Worm (Caenorhabditis elegans) whole organism, L3 larva: ENCODE results near the gene C16C10.9.

Source experiments
- ceh-28 ChIP-seq: fragments of 150-350 bp; optimal IDR thresholded peaks from 2 replicates; lab custom pipeline; 2014; ENCODE audit warnings: missing biosample characterization, missing genetic modification reagents, missing genetic modification characterization
- nhr-25 ChIP-seq: sonication (generic microtip); optimal IDR thresholded peaks from 2 replicates; lab custom pipeline; 2017; ENCODE audit warnings: missing biosample characterization, missing genetic modification characterization
- unc-62 ChIP-seq: fragments of 150-350 bp; sonication (generic microtip); optimal IDR thresholded peaks from 4 replicates; lab custom pipeline; 2014; ENCODE audit warnings: missing biosample characterization, missing genetic modification reagents, missing genetic modification characterization

DNA sequence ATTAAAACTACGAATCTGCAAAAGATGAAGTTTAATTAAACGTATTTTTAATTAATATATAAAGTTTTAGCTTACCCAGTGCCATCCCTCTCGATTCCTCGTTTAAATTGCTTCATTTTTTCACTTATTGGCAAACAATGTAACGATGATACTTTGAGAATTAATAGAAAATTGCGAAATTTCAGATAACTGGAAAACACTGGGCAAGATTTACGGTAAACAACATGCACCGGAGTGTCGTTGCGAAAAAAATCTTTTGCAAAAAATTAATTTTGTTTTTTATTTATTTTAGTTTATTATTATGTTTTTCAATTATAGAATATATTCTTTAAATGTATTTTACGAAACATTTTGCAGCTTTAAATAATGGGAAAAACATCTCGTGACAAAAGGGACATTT lies 46.9 kb upstream of the C16C10.9 start, which contains the start of the genes pelo-1 and R74.7:
- TF ChIP-seq ceh-28 (tag; lab: Kevin White, UChicago): no peak
- no peak for TF ChIP-seq unc-62 (GFP tag; lab: Kevin White, UChicago)
- no peak for TF ChIP-seq nhr-25 (tag; lab: Kevin White, UChicago)
